Fruit fly (Drosophila melanogaster): Measurements from ENCODE around the gene CG11034.

dm6 chr2L:5789268-5789667 lies 15.9 kb upstream of the CG11034 start:
- TF ChIP-seq CG7745 (tag; optimal IDR thresholded peaks at IDR 0.05) (no peak), gfzf (GFP tag; optimal IDR thresholded peaks at IDR 0.05) (no peak), otp (GFP tag; IDR thresholded peaks at IDR 0.05) (no peak), CG6254 (GFP tag; optimal IDR thresholded peaks at IDR 0.05) (no peak), CG2678 (tag; optimal IDR thresholded peaks at IDR 0.05) (no peak), Gug (GFP tag; IDR thresholded peaks at IDR 0.05) (no peak), B-H1 (GFP tag; IDR thresholded peaks at IDR 0.05) (no peak), sqz (GFP tag; optimal IDR thresholded peaks at IDR 0.05) (no peak), trem (tag; optimal IDR thresholded peaks at IDR 0.05) (no peak), Doc3 (GFP tag; IDR thresholded peaks at IDR 0.05; ENCODE audit: partially characterized antibody) (no peak), z (GFP tag; IDR thresholded peaks at IDR 0.05) (no peak), grn (GFP tag; optimal IDR thresholded peaks at IDR 0.05) (no peak), lov (optimal IDR thresholded peaks at IDR 0.05) (no peak), lov (GFP tag; IDR thresholded peaks at IDR 0.05) (no peak)

All from whole organism, embryonic.